Fruit fly (Drosophila melanogaster): Measurements from ENCODE around the gene Ugt301D1.

DNA sequence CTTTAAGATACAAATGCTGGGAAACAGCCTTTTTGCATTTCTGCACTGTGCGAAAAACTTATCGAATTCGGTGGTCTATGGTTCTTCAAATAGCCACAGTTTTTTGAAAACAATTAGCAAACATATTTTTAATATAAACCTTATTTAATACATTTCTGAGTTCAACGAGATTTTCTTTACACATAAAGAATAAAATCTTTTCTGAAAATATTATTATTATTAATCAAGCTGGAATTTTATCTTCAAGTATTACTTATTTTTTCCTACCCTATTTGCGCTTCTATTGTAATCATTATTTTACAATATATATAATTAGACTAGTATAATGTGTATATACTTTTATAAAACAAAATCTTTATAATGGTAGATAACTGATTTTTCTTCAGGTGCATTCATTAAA lies 27.2 kb upstream of the Ugt301D1 start:
- TF ChIP-seq Myc (optimal IDR thresholded peaks at IDR 0.05) (no peak), h (optimal IDR thresholded peaks at IDR 0.05) (no peak), Sin3A (optimal IDR thresholded peaks at IDR 0.05) (no peak), insv (optimal IDR thresholded peaks at IDR 0.05) (no peak), psq (optimal IDR thresholded peaks at IDR 0.05) (no peak)

Measured in Kc167 (cell line).